Worm (Caenorhabditis elegans): Measurements from ENCODE around the gene inx-10.

Gene inx-10

ce11 chrV:9218655-9219389 is 11.5 kb upstream of the inx-10 start:
- no peak for TF ChIP-seq F55B11.4 (tag; optimal IDR thresholded peaks at IDR 0.05; ENCODE audit: borderline replicate concordance, insufficient read depth)
- no peak for TF ChIP-seq let-607 (tag; optimal IDR thresholded peaks at IDR 0.05)
- TF ChIP-seq ceh-79 (tag; optimal IDR thresholded peaks at IDR 0.05), result no peak
- TF ChIP-seq B0035.1 (tag; optimal IDR thresholded peaks at IDR 0.05), result no peak
- no peak for TF ChIP-seq ztf-18 (tag; optimal IDR thresholded peaks at IDR 0.05)
- no peak for TF ChIP-seq nhr-120 (GFP tag; IDR thresholded peaks at IDR 0.05)
- TF ChIP-seq nhr-80 (tag; optimal IDR thresholded peaks at IDR 0.05), result peak; percentile 88
- TF ChIP-seq lsy-27 (tag; optimal IDR thresholded peaks at IDR 0.05; ENCODE audit: borderline replicate concordance, insufficient read depth), result no peak
- TF ChIP-seq K12H6.12 (tag; optimal IDR thresholded peaks at IDR 0.05), result peak; percentile 10
- no peak for TF ChIP-seq F39B2.1 (GFP tag; IDR thresholded peaks at IDR 0.05)

ce11 chrV:9218214-9218613 is 10.9 kb upstream of the inx-10 start:
- TF ChIP-seq madf-6 (GFP tag; IDR thresholded peaks at IDR 0.05) (0 out of 2 replicates have a peak, but pooled peaks have one; percentile 24), F10E7.11 (tag; optimal IDR thresholded peaks at IDR 0.05) (no peak)

- TF ChIP-seq egl-44 (GFP tag; IDR thresholded peaks at IDR 0.05), result no peak
- TF ChIP-seq ztf-28 (GFP tag; IDR thresholded peaks at IDR 0.05), result no peak
Observed at ce11 chrV:9217158-9217557, 9.9 kb upstream of the inx-10 start, which contains the start of gene pacs-1. pacs-1 (minus strand) TSS chrV:9217258.

- no peak for TF ChIP-seq C06A6.2 (GFP tag; conservative IDR thresholded peaks at IDR 0.05)
- TF ChIP-seq bed-2 (GFP tag; IDR thresholded peaks at IDR 0.05), result no peak
- TF ChIP-seq F37B4.10 (GFP tag; IDR thresholded peaks at IDR 0.05), result no peak
- no peak for TF ChIP-seq B0336.3 (GFP tag; IDR thresholded peaks at IDR 0.05)
- no peak for TF ChIP-seq ztf-25 (GFP tag; IDR thresholded peaks at IDR 0.05)
- no peak for TF ChIP-seq ceh-27 (GFP tag; optimal IDR thresholded peaks at IDR 0.05)
- TF ChIP-seq ztf-3 (GFP tag; optimal IDR thresholded peaks at IDR 0.05), result no peak
- TF ChIP-seq ceh-100 (GFP tag; IDR thresholded peaks at IDR 0.05), result no peak
- TF ChIP-seq dpff-1 (tag; optimal IDR thresholded peaks at IDR 0.05), result no peak
- no peak for TF ChIP-seq nhr-90 (tag; optimal IDR thresholded peaks at IDR 0.05)
- no peak for TF ChIP-seq F23B12.7 (tag; optimal IDR thresholded peaks at IDR 0.05; ENCODE audit: insufficient read depth)
- TF ChIP-seq K11D2.4 (GFP tag; IDR thresholded peaks at IDR 0.05), result no peak
- TF ChIP-seq snpc-3.4 (tag; optimal IDR thresholded peaks at IDR 0.05), result no peak
- no peak for TF ChIP-seq rcor-1 (GFP tag; IDR thresholded peaks at IDR 0.05)
- TF ChIP-seq nfya-2 (GFP tag; IDR thresholded peaks at IDR 0.05), result no peak
Observed at ce11 chrV:9213554-9213953, 6.3 kb upstream of the inx-10 start, which contains the start of gene mdt-27. mdt-27 (minus strand) TSS chrV:9213654.

- TF ChIP-seq cebp-1 (GFP tag; IDR thresholded peaks at IDR 0.05), result no peak
- TF ChIP-seq cebp-1 (tag; optimal IDR thresholded peaks at IDR 0.05), result peak; percentile 22
- TF ChIP-seq mcd-1 (GFP tag; IDR thresholded peaks at IDR 0.05), result peak; percentile 48; the same call in 1 of the 2 replicates
- TF ChIP-seq hmg-1.2 (GFP tag; IDR thresholded peaks at IDR 0.05), result peak; percentile 74; the same call in 1 of the 2 replicates
- no peak for TF ChIP-seq sptf-2 (GFP tag; optimal IDR thresholded peaks at IDR 0.05)
- TF ChIP-seq nhr-80 (tag; optimal IDR thresholded peaks at IDR 0.05), result peak; percentile 76
- TF ChIP-seq ztf-18 (tag; optimal IDR thresholded peaks at IDR 0.05), result peak; percentile 22
- no peak for TF ChIP-seq ztf-28 (GFP tag; IDR thresholded peaks at IDR 0.05)
- peak; percentile 87 for TF ChIP-seq attf-5 (GFP tag; optimal IDR thresholded peaks at IDR 0.05)
- TF ChIP-seq ceh-27 (GFP tag; optimal IDR thresholded peaks at IDR 0.05), result peak; percentile 7
- no peak for TF ChIP-seq ceh-40 (GFP tag; IDR thresholded peaks at IDR 0.05)
- TF ChIP-seq K12H6.12 (tag; optimal IDR thresholded peaks at IDR 0.05), result peak; percentile 8
- peak; percentile 47; the same call in 1 of the 2 replicates for TF ChIP-seq dox-1 (GFP tag; IDR thresholded peaks at IDR 0.05)
- no peak for TF ChIP-seq ztf-25 (GFP tag; IDR thresholded peaks at IDR 0.05)
- TF ChIP-seq snpc-4 (GFP tag; optimal IDR thresholded peaks at IDR 0.05), result no peak
- peak in 1 of 4 experiments; percentile 60 for TF ChIP-seq snpc-4 (tag; optimal IDR thresholded peaks at IDR 0.05)
- TF ChIP-seq let-607 (tag; optimal IDR thresholded peaks at IDR 0.05), result peak in 1 of 2 experiments; percentile 59
- peak; percentile 35 for TF ChIP-seq F23B12.7 (tag; optimal IDR thresholded peaks at IDR 0.05; ENCODE audit: insufficient read depth)
Observed at ce11 chrV:9212499-9212898, 5.2 kb upstream of the inx-10 start.

Measured in whole organism, young adult.